Fruit fly (Drosophila melanogaster): Measurements from ENCODE around the gene CG13067.

- no peak for TF ChIP-seq h (optimal IDR thresholded peaks at IDR 0.05)
- no peak for TF ChIP-seq psq (optimal IDR thresholded peaks at IDR 0.05)
These were observed 48.4 kb downstream of the CG13067 start, which contains the start of the genes CG13041 and CG13060 for dm6 chr3L:16319399-16319906.

Measured in Kc167 (cell line).